Fruit fly (Drosophila melanogaster) whole organism, larva: ENCODE measurements around the gene Ir67a.

ENCODE experiments used
- noc ChIP-seq: fragments of 200-800 bp; sonication (Bioruptor generic); optimal IDR thresholded peaks from 3 replicates; lab custom pipeline; 2019; ENCODE audit warnings: missing biosample characterization, mild to moderate bottlenecking, missing genetic modification characterization, moderate library complexity

Ir67a gene

dm6 chr3L:9499919-9500807 lies 43.6 kb downstream of the Ir67a start:
- TF ChIP-seq noc (tag; lab: Kevin White, UChicago) = peak; percentile 51

dm6 chr3L:9497981-9498619 lies 45.7 kb downstream of the Ir67a start:
- TF ChIP-seq noc (tag; lab: Kevin White, UChicago) = peak; percentile 7

- TF ChIP-seq noc (tag; lab: Kevin White, UChicago) = no peak
Observed at dm6 chr3L:9497249-9497648, 46.5 kb downstream of the Ir67a start.
